Fruit fly (Drosophila melanogaster) whole organism, adult: ENCODE data around the gene CG31111.
A peak's percentile ranks its signal among the peaks of the same experiment; 100 is the strongest.

ENCODE experiments used
- CG11617 ChIP-seq: fragments of 200-800 bp; sonication (Bioruptor generic); optimal IDR thresholded peaks from 2 replicates; lab custom pipeline; 2017; ENCODE audit warnings: mild to moderate bottlenecking, missing biosample characterization, missing genetic modification reagents, missing genetic modification characterization
- CG12768 ChIP-seq: fragments of 200-800 bp; sonication (Bioruptor generic); optimal IDR thresholded peaks from 2 replicates; lab custom pipeline; 2017; ENCODE audit warnings: missing biosample characterization, missing genetic modification characterization, mild to moderate bottlenecking, moderate library complexity, missing genetic modification reagents
- CG14711 ChIP-seq: fragments of 200-800 bp; sonication (Bioruptor generic); optimal IDR thresholded peaks from 2 replicates; lab custom pipeline; 2018; ENCODE audit warnings: missing biosample characterization, mild to moderate bottlenecking, missing genetic modification characterization, moderate library complexity
- CG1620 ChIP-seq: fragments of 200-800 bp; sonication (Bioruptor generic); optimal IDR thresholded peaks from 2 replicates; lab custom pipeline; 2016; ENCODE audit warnings: missing biosample characterization, missing genetic modification characterization
- CG33017 ChIP-seq: fragments of 200-800 bp; sonication (Bioruptor generic); optimal IDR thresholded peaks from 2 replicates; lab custom pipeline; 2018; ENCODE audit warnings: missing biosample characterization, mild to moderate bottlenecking, missing genetic modification characterization, moderate library complexity
- CG5204 ChIP-seq: fragments of 200-800 bp; sonication (Bioruptor generic); optimal IDR thresholded peaks from 2 replicates; lab custom pipeline; 2016; ENCODE audit warnings: missing biosample characterization, missing genetic modification characterization
- CG7045 ChIP-seq: fragments of 200-800 bp; sonication (Bioruptor generic); optimal IDR thresholded peaks from 2 replicates; lab custom pipeline; 2017; ENCODE audit warnings: missing biosample characterization, mild to moderate bottlenecking, missing genetic modification characterization
- CG7101 ChIP-seq: fragments of 200-800 bp; sonication (Bioruptor generic); optimal IDR thresholded peaks from 2 replicates; lab custom pipeline; 2018; ENCODE audit warnings: missing biosample characterization, mild to moderate bottlenecking, missing genetic modification characterization, moderate library complexity
- Clk ChIP-seq: fragments of 200-800 bp; sonication (Bioruptor generic); optimal IDR thresholded peaks from 2 replicates; lab custom pipeline; 2017; ENCODE audit warnings: missing biosample characterization, missing genetic modification characterization
- Crg-1 ChIP-seq: fragments of 200-800 bp; sonication (Bioruptor generic); optimal IDR thresholded peaks from 2 replicates; lab custom pipeline; 2016; ENCODE audit warnings: missing biosample characterization, missing genetic modification characterization
- Hr96 ChIP-seq: fragments of 200-800 bp; sonication (Bioruptor generic); optimal IDR thresholded peaks from 2 replicates; lab custom pipeline; 2016; ENCODE audit warnings: missing biosample characterization, missing genetic modification characterization
- Mnt ChIP-seq: fragments of 200-800 bp; sonication (Bioruptor generic); optimal IDR thresholded peaks from 2 replicates; lab custom pipeline; 2016; ENCODE audit warnings: missing biosample characterization, mild to moderate bottlenecking, missing genetic modification characterization
- bab1 ChIP-seq: fragments of 200-800 bp; sonication (Bioruptor generic); optimal IDR thresholded peaks from 3 replicates; lab custom pipeline; 2019; ENCODE audit warnings: missing biosample characterization, mild to moderate bottlenecking, missing genetic modification characterization, moderate library complexity
- cic ChIP-seq: fragments of 200-800 bp; sonication (Bioruptor generic); optimal IDR thresholded peaks from 2 replicates; lab custom pipeline; 2017; ENCODE audit warnings: missing biosample characterization, mild to moderate bottlenecking, missing genetic modification characterization, moderate library complexity
- cnc ChIP-seq, 2 experiments: fragments of >200 bp; optimal IDR thresholded peaks; 2 replicates each; lab custom pipeline; 2017
- kay ChIP-seq: fragments of 200-800 bp; sonication (Bioruptor generic); peaks from one replicate; lab custom pipeline; 2016; ENCODE audit warnings: missing biosample characterization, missing genetic modification characterization, borderline replicate concordance
- ovo ChIP-seq: fragments of 200-800 bp; sonication (Bioruptor generic); optimal IDR thresholded peaks from 2 replicates; lab custom pipeline; 2016; ENCODE audit warnings: missing biosample characterization, missing genetic modification characterization
- pad ChIP-seq: fragments of 200-800 bp; sonication (Bioruptor generic); optimal IDR thresholded peaks from 3 replicates; lab custom pipeline; 2017; ENCODE audit warnings: missing biosample characterization, missing genetic modification characterization, mild to moderate bottlenecking, moderate library complexity, missing genetic modification reagents
- tj ChIP-seq: fragments of 200-800 bp; sonication (Bioruptor generic); optimal IDR thresholded peaks from 3 replicates; lab custom pipeline; 2017; ENCODE audit warnings: missing biosample characterization, mild to moderate bottlenecking, missing genetic modification characterization, moderate library complexity
- toe ChIP-seq: fragments of 200-800 bp; sonication (Bioruptor generic); optimal IDR thresholded peaks from 2 replicates; lab custom pipeline; 2016; ENCODE audit warnings: missing biosample characterization, missing genetic modification characterization

The CG31111 gene

DNA sequence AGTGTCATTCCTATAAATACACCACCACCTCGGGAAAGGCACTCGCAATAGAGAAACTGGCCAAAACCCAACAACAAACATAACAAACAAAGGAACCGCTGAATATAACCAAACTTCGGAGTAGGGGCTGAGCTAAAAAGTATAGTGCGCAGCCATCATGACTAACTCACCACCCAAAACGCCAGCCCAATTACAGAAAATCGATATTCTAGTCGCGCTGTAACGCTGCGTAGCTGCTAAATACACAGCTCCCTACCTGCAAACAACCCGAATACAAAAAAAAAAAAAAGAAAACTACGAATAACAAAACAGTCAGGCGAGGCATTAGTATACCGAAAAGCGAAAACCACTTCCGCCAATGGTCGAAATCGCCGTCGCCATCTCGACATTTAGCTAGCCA is 5.3 kb downstream of the CG31111 start:
- TF ChIP-seq Clk: no peak
- no peak for TF ChIP-seq toe
- no peak for TF ChIP-seq CG1620
- no peak for TF ChIP-seq CG7101 (tag; lab: Kevin White, UChicago)
- TF ChIP-seq CG7045 (GFP tag; lab: Kevin White, UChicago): no peak
- no peak for TF ChIP-seq pad (GFP tag; lab: Kevin White, UChicago)
- TF ChIP-seq CG5204 (GFP tag; lab: Kevin White, UChicago): no peak
- TF ChIP-seq Crg-1: no peak
- TF ChIP-seq Hr96: no peak
- no peak for TF ChIP-seq kay
- TF ChIP-seq cic: no peak
- TF ChIP-seq Mnt (GFP tag; lab: Kevin White, UChicago): no peak
- TF ChIP-seq cnc (optimal IDR thresholded peaks at IDR 0.05; lab: Kevin White, UChicago): no peak
- no peak for TF ChIP-seq bab1 (GFP tag; lab: Kevin White, UChicago)

DNA sequence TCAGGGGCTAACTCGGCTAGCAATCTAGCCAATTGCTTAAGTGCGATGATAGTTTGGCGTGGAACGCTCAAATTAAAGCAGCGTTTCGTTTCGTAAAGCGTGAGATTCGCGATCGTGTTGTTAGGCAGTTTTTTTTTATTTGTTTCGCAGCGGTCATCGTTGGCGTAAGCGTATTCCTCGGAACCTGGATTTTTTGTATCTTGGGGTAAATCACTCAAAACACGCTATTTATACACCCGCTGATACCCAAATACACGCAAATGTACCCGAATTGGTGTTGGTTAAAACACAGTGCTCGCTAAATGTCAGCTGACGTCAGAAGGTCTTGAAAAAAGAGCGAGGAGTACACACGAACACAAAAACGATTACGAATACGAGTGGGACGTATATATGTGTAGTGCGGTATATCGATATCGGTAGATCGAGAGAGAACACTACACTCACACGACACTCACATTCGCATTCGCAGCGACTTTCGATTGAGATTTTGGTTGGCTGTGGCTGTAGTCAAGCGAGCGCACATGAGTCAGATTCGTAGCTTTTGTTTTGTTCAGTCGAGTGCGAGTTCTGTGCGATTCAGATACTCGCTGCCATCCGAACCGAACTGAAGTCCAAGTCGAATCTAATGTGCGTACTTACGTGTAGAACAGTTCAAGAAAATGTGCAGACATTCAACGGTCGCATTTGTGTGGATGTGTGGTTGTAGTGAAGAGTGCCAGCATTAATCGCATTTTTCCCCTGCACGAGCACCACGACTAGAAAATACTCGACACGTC is 6.0 kb downstream of the CG31111 start:
- TF ChIP-seq bab1 (GFP tag; lab: Kevin White, UChicago): peak; percentile 88
- TF ChIP-seq kay: peak; percentile 100
- TF ChIP-seq Hr96: no peak
- TF ChIP-seq CG7045 (GFP tag; lab: Kevin White, UChicago): peak; percentile 35
- peak; percentile 87 for TF ChIP-seq Mnt (GFP tag; lab: Kevin White, UChicago)
- peak; percentile 95 for TF ChIP-seq cic
- TF ChIP-seq ovo: peak; percentile 46
- TF ChIP-seq CG1620: peak; percentile 16
- TF ChIP-seq cnc (optimal IDR thresholded peaks at IDR 0.05; lab: Kevin White, UChicago): no peak
- TF ChIP-seq CG12768 (GFP tag; lab: Kevin White, UChicago): peak; percentile 92
- no peak for TF ChIP-seq Crg-1
- TF ChIP-seq CG11617 (GFP tag; lab: Kevin White, UChicago): peak; percentile 30
- TF ChIP-seq CG33017 (tag; lab: Kevin White, UChicago): peak; percentile 82
- TF ChIP-seq CG7101 (tag; lab: Kevin White, UChicago): peak; percentile 67
- peak; percentile 42 for TF ChIP-seq CG14711
- TF ChIP-seq pad (GFP tag; lab: Kevin White, UChicago): peak; percentile 65
- TF ChIP-seq CG5204 (GFP tag; lab: Kevin White, UChicago): no peak
- TF ChIP-seq tj (GFP tag; lab: Kevin White, UChicago): peak; percentile 68
- no peak for TF ChIP-seq toe
- TF ChIP-seq Clk: no peak

DNA sequence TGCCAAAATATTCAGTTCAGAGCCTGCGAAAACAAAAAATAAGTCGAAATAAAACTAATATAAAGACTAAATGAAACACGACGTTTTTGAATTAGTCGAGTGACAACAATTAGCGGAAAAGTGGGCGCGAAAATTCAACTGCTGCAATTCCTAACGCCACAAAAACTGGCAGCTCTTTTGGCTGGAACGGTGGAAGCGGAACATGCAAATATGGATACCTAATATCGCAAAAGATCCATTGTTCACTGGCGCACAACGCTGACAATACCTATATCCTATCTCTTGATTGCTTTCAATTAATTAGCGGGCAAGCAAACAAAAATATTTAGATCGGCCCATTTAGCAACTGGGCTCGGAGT is 6.6 kb downstream of the CG31111 start, which contains the start of gene CG11791:
TSS of gene CG11791 (plus strand) at position 234 of the 359 bp plus-strand sequence.
- no peak for TF ChIP-seq Mnt (GFP tag; lab: Kevin White, UChicago)
- TF ChIP-seq Crg-1: no peak
- TF ChIP-seq pad (GFP tag; lab: Kevin White, UChicago): no peak
- no peak for TF ChIP-seq CG7045 (GFP tag; lab: Kevin White, UChicago)
- TF ChIP-seq CG14711: no peak
- TF ChIP-seq ovo: no peak
- no peak for TF ChIP-seq tj (GFP tag; lab: Kevin White, UChicago)
- TF ChIP-seq cnc (optimal IDR thresholded peaks at IDR 0.05; lab: Kevin White, UChicago): no peak
- TF ChIP-seq CG5204 (GFP tag; lab: Kevin White, UChicago): no peak

DNA sequence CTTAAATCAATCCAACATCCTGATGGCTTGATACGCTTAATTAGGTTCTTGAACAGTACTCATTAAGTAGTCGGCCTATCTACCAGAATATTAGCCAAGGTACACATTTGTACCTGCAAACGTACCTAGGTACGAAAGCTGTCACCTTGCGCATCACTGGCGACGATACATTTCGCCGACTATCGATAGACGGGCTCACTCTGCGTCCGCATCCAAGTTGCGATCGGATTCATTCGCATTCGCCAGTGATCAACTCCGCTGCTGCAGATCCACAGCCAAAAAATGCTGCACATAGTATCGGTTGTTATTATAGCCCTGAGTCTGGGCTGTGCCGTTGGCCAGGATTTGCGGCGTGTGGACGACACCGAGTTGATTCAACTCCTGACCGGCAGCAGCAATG is 8.5 kb downstream of the CG31111 start, which contains the start of gene CG11790:
TSS of gene CG11790 (plus strand) at position 203 of the 400 bp plus-strand sequence.
- no peak for TF ChIP-seq CG1620
- TF ChIP-seq Mnt (GFP tag; lab: Kevin White, UChicago): no peak
- TF ChIP-seq CG7101 (tag; lab: Kevin White, UChicago): peak; percentile 16
- TF ChIP-seq cic: peak; percentile 38
- TF ChIP-seq CG12768 (GFP tag; lab: Kevin White, UChicago): peak; percentile 5
- TF ChIP-seq toe: no peak
- TF ChIP-seq CG7045 (GFP tag; lab: Kevin White, UChicago): no peak
- peak; percentile 46 for TF ChIP-seq bab1 (GFP tag; lab: Kevin White, UChicago)
- no peak for TF ChIP-seq Hr96
- TF ChIP-seq cnc (optimal IDR thresholded peaks at IDR 0.05; lab: Kevin White, UChicago): no peak

DNA sequence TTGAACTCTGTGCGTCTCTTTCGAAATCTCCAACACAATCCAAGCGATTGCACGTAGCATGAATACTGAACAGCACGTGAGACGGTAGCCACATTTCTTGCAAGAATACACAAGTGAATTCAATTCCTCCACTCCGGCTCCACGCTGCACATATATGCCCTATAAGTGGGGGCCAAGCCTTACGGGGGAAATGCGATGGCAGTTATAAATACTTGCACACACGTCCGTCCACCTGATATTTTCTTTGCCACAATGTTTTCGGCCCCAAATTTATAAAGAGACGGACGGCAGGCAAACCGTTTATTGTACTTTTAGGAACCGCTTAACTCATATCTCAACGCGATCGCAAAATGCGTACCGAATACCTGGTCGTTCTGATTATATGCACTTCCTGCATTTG is 10.0 kb downstream of the CG31111 start, which contains the start of gene CG11786:
TSS of gene CG11786 (plus strand) at position 301 of the 400 bp plus-strand sequence.
- TF ChIP-seq CG14711 (no peak), kay (no peak), CG5204 (GFP tag; lab: Kevin White, UChicago) (no peak), CG7101 (tag; lab: Kevin White, UChicago) (no peak), CG12768 (GFP tag; lab: Kevin White, UChicago) (no peak), Crg-1 (no peak), ovo (no peak), pad (GFP tag; lab: Kevin White, UChicago) (no peak), CG33017 (tag; lab: Kevin White, UChicago) (no peak), cic (no peak), Mnt (GFP tag; lab: Kevin White, UChicago) (no peak), CG7045 (GFP tag; lab: Kevin White, UChicago) (no peak), cnc (optimal IDR thresholded peaks at IDR 0.05; lab: Kevin White, UChicago) (no peak), CG11617 (GFP tag; lab: Kevin White, UChicago) (no peak)

DNA sequence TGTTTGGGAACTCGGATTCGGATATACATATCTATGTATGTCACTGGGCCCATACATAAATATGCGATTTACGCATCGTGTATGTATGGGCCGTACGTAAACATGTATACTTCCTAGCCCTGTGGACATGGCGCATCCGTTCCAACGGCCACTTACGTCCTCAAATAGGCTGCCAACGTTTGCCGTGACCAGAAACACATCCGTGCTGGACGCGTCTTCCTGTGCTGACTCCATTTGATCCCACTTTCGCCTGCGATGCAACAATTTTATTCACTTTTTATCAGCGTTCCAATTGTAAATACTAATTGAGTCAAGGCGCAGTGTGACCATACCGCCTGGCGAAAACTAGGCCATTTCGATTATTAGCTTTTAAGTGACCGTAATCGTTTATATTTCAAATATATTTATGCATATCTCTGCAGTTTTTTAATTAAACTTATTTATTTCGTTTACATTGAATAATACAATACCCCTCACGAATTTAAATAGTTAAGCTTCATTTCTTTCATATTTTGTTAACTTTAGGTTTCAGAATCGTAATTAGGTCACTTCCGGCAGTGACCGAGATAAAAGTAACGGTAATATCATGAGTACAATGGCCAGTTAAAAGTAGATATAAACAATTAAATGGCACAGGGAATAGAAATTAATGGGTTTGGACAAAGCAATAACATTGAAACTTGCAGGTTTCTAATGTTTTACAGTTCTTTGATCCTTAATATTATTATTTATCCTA is 11.0 kb downstream of the CG31111 start, which contains the start of gene 5PtaseI:
TSS of gene 5PtaseI (minus strand) at position 336 of the 736 bp plus-strand sequence.
- TF ChIP-seq CG33017 (tag; lab: Kevin White, UChicago) (no peak), Hr96 (no peak), Clk (no peak), CG14711 (no peak), tj (GFP tag; lab: Kevin White, UChicago) (peak; percentile 86), bab1 (GFP tag; lab: Kevin White, UChicago) (peak; percentile 14)
